Comparison of ENCODE assay signal across 5 fruit fly cellular contexts in genomic region chrX:2298708-2299370, dm6.
TF ChIP-seq lines count a peak whose summit lies in the region.

No protein-coding gene starts in this region.

- peak; percentile 4 for TF ChIP-seq CTCF in whole organism, embryonic (GFP tag; optimal IDR thresholded peaks at IDR 0.05; lab: Kevin White, UChicago)

TF ChIP-seq in whole organism, adult, 20 proteins besides CTCF, POLR2A, EP300 and RAD21:
- TF ChIP-seq CG7101 (tag; optimal IDR thresholded peaks at IDR 0.05; lab: Kevin White, UChicago) (peak; percentile 64), CG1620 (GFP tag; optimal IDR thresholded peaks at IDR 0.05; lab: Kevin White, UChicago) (no peak), bab1 (GFP tag; optimal IDR thresholded peaks at IDR 0.05; lab: Kevin White, UChicago) (peak; percentile 85), Clk (GFP tag; optimal IDR thresholded peaks at IDR 0.05; lab: Kevin White, UChicago) (no peak), Mnt (GFP tag; optimal IDR thresholded peaks at IDR 0.05; lab: Kevin White, UChicago) (peak; percentile 18), tj (GFP tag; optimal IDR thresholded peaks at IDR 0.05; lab: Kevin White, UChicago) (no peak), pad (GFP tag; optimal IDR thresholded peaks at IDR 0.05; lab: Kevin White, UChicago) (peak; percentile 31), cnc (optimal IDR thresholded peaks at IDR 0.05; lab: Kevin White, UChicago) (no peak), CG12768 (GFP tag; optimal IDR thresholded peaks at IDR 0.05; lab: Kevin White, UChicago) (no peak), CG14711 (tag; optimal IDR thresholded peaks at IDR 0.05; lab: Kevin White, UChicago) (peak; percentile 66)
TF ChIP-seq in whole organism, adult: peak in this region for 5.

TF ChIP-seq in whole organism, embryonic, 481 proteins besides CTCF, POLR2A, EP300 and RAD21 (continues in another document):
- TF ChIP-seq CG10543 (GFP tag; optimal IDR thresholded peaks at IDR 0.05; lab: Kevin White, UChicago) (no peak), CG14710 (tag; optimal IDR thresholded peaks at IDR 0.05; lab: Kevin White, UChicago) (peak; percentile 83), z (GFP tag; IDR thresholded peaks at IDR 0.05; lab: Robert Waterston, UW) (peak; percentile 49; the same call in 1 of the 3 replicates), Ets65A (GFP tag; lab: Kevin White, UChicago) (peak; percentile 92), Hsf (GFP tag; optimal IDR thresholded peaks at IDR 0.05; lab: Kevin White, UChicago) (peak; percentile 88), HHEX (GFP tag; optimal IDR thresholded peaks at IDR 0.05; lab: Kevin White, UChicago) (peak; percentile 64), pfk (GFP tag; optimal IDR thresholded peaks at IDR 0.05; lab: Kevin White, UChicago) (no peak), pum (GFP tag; optimal IDR thresholded peaks at IDR 0.05; lab: Kevin White, UChicago) (peak; percentile 77), CG4707 (GFP tag; optimal IDR thresholded peaks at IDR 0.05; lab: Kevin White, UChicago) (peak; percentile 79), CG11695 (GFP tag; IDR thresholded peaks at IDR 0.05; lab: Robert Waterston, UW) (peak; percentile 82), CG12236 (GFP tag; optimal IDR thresholded peaks at IDR 0.05; lab: Kevin White, UChicago) (peak; percentile 78), CG34224 (GFP tag; IDR thresholded peaks at IDR 0.05; lab: Robert Waterston, UW; ENCODE audit: partially characterized antibody) (no peak), cwo (GFP tag; optimal IDR thresholded peaks at IDR 0.05; lab: Kevin White, UChicago) (peak; percentile 40), mam (GFP tag; optimal IDR thresholded peaks at IDR 0.05; lab: Kevin White, UChicago) (peak; percentile 61), Mes4 (GFP tag; optimal IDR thresholded peaks at IDR 0.05; lab: Kevin White, UChicago) (peak; percentile 88), Dek (tag; optimal IDR thresholded peaks at IDR 0.05; lab: Kevin White, UChicago) (peak; percentile 43), CG9727 (GFP tag; optimal IDR thresholded peaks at IDR 0.05; lab: Kevin White, UChicago) (peak; percentile 83), Eip74EF (GFP tag; optimal IDR thresholded peaks at IDR 0.05; lab: Kevin White, UChicago) (peak in 1 of 2 experiments; percentile 82), Aef1 (GFP tag; IDR thresholded peaks at IDR 0.05; lab: Robert Waterston, UW) (peak; percentile 52; the same call in 2 of the 3 replicates), CG3995 (GFP tag; optimal IDR thresholded peaks at IDR 0.05; lab: Kevin White, UChicago) (no peak)

TF ChIP-seq in whole organism, prepupa, 60 proteins besides CTCF, POLR2A, EP300 and RAD21 (continues in another document):
- peak; percentile 95 for TF ChIP-seq ss (GFP tag; optimal IDR thresholded peaks at IDR 0.05; lab: Kevin White, UChicago)
- TF ChIP-seq OdsH (GFP tag; optimal IDR thresholded peaks at IDR 0.05; lab: Kevin White, UChicago) = peak; percentile 89
- peak; percentile 95 for TF ChIP-seq Eip75B (GFP tag; optimal IDR thresholded peaks at IDR 0.05; lab: Kevin White, UChicago)
- TF ChIP-seq lz (GFP tag; optimal IDR thresholded peaks at IDR 0.05; lab: Kevin White, UChicago) = peak; percentile 92
- peak; percentile 94 for TF ChIP-seq esn (GFP tag; optimal IDR thresholded peaks at IDR 0.05; lab: Kevin White, UChicago)
- TF ChIP-seq CG6163 (GFP tag; IDR thresholded peaks at IDR 0.05; lab: Robert Waterston, UW) = peak; percentile 97
- TF ChIP-seq CG11902 (GFP tag; optimal IDR thresholded peaks at IDR 0.05; lab: Kevin White, UChicago) = peak; percentile 76
- TF ChIP-seq achi (GFP tag; optimal IDR thresholded peaks at IDR 0.05; lab: Kevin White, UChicago) = peak; percentile 87
- peak; percentile 86 for TF ChIP-seq CG8319 (GFP tag; optimal IDR thresholded peaks at IDR 0.05; lab: Kevin White, UChicago)
- TF ChIP-seq CG9139 (GFP tag; optimal IDR thresholded peaks at IDR 0.05; lab: Kevin White, UChicago) = peak; percentile 83
- TF ChIP-seq Met (GFP tag; optimal IDR thresholded peaks at IDR 0.05; lab: Kevin White, UChicago) = peak; percentile 92
- peak; percentile 94 for TF ChIP-seq cyc (GFP tag; optimal IDR thresholded peaks at IDR 0.05; lab: Kevin White, UChicago)
- TF ChIP-seq CG8632 (GFP tag; optimal IDR thresholded peaks at IDR 0.05; lab: Kevin White, UChicago) = peak; percentile 91
- peak; percentile 77 for TF ChIP-seq Blimp-1 (GFP tag; optimal IDR thresholded peaks at IDR 0.05; lab: Kevin White, UChicago)
- TF ChIP-seq CG3919 (GFP tag; optimal IDR thresholded peaks at IDR 0.05; lab: Kevin White, UChicago) = peak; percentile 95
- TF ChIP-seq Sox14 (GFP tag; optimal IDR thresholded peaks at IDR 0.05; lab: Kevin White, UChicago) = peak; percentile 92
- TF ChIP-seq topi (GFP tag; optimal IDR thresholded peaks at IDR 0.05; lab: Kevin White, UChicago) = peak; percentile 96
- TF ChIP-seq CG31627 (GFP tag; optimal IDR thresholded peaks at IDR 0.05; lab: Kevin White, UChicago) = peak; percentile 86
- TF ChIP-seq fd85E (GFP tag; optimal IDR thresholded peaks at IDR 0.05; lab: Kevin White, UChicago) = peak; percentile 87
- TF ChIP-seq acj6 (GFP tag; optimal IDR thresholded peaks at IDR 0.05; lab: Kevin White, UChicago) = peak; percentile 90
- TF ChIP-seq CG32006 (GFP tag; optimal IDR thresholded peaks at IDR 0.05; lab: Kevin White, UChicago) = peak; percentile 84

TF ChIP-seq in whole organism, pupa, 21 proteins besides CTCF, POLR2A, EP300 and RAD21:
- TF ChIP-seq D1 (tag; optimal IDR thresholded peaks at IDR 0.05; lab: Kevin White, UChicago) (peak; percentile 79), CG8301 (tag; optimal IDR thresholded peaks at IDR 0.05; lab: Kevin White, UChicago) (peak; percentile 86), Pif1A (GFP tag; optimal IDR thresholded peaks at IDR 0.05; lab: Kevin White, UChicago) (peak; percentile 96), CG10348 (GFP tag; IDR thresholded peaks at IDR 0.05; lab: Robert Waterston, UW) (no peak), EcR (GFP tag; optimal IDR thresholded peaks at IDR 0.05; lab: Kevin White, UChicago) (peak; percentile 66), CG9948 (tag; optimal IDR thresholded peaks at IDR 0.05; lab: Kevin White, UChicago) (peak; percentile 81), CG12605 (GFP tag; IDR thresholded peaks at IDR 0.05; lab: Robert Waterston, UW) (peak; percentile 94), fd96Ca (GFP tag; IDR thresholded peaks at IDR 0.05; lab: Robert Waterston, UW) (peak; percentile 95), CG17806 (tag; optimal IDR thresholded peaks at IDR 0.05; lab: Kevin White, UChicago) (peak; percentile 91), Snoo (tag; optimal IDR thresholded peaks at IDR 0.05; lab: Kevin White, UChicago) (peak; percentile 89), CG4496 (GFP tag; IDR thresholded peaks at IDR 0.05; lab: Robert Waterston, UW) (peak; percentile 97), CG15710 (tag; optimal IDR thresholded peaks at IDR 0.05; lab: Kevin White, UChicago) (peak; percentile 93), CG34367 (tag; optimal IDR thresholded peaks at IDR 0.05; lab: Kevin White, UChicago) (peak; percentile 95), CG13204 (GFP tag; optimal IDR thresholded peaks at IDR 0.05; lab: Kevin White, UChicago) (peak; percentile 84), CG32121 (GFP tag; IDR thresholded peaks at IDR 0.05; lab: Robert Waterston, UW) (peak; percentile 89), rn (GFP tag; IDR thresholded peaks at IDR 0.05; lab: Robert Waterston, UW) (peak; percentile 72), CG14655 (GFP tag; optimal IDR thresholded peaks at IDR 0.05; lab: Kevin White, UChicago) (peak; percentile 88), Pif1B (GFP tag; optimal IDR thresholded peaks at IDR 0.05; lab: Kevin White, UChicago) (peak; percentile 97), Ets98B (GFP tag; IDR thresholded peaks at IDR 0.05; lab: Robert Waterston, UW) (peak; percentile 94), gl (tag; optimal IDR thresholded peaks at IDR 0.05; lab: Kevin White, UChicago) (peak; percentile 89), CG8159 (tag; optimal IDR thresholded peaks at IDR 0.05; lab: Kevin White, UChicago) (peak; percentile 90)

TF ChIP-seq in whole organism, wandering third instar larva, 38 proteins besides CTCF, POLR2A, EP300 and RAD21 (continues in another document):
- peak; percentile 91 for TF ChIP-seq HLH106 (tag; optimal IDR thresholded peaks at IDR 0.05; lab: Kevin White, UChicago)
- peak; percentile 88 for TF ChIP-seq CG32264 (GFP tag; optimal IDR thresholded peaks at IDR 0.05; lab: Kevin White, UChicago)
- TF ChIP-seq woc (GFP tag; optimal IDR thresholded peaks at IDR 0.05; lab: Kevin White, UChicago) = peak; percentile 95
- TF ChIP-seq Vsx2 (GFP tag; optimal IDR thresholded peaks at IDR 0.05; lab: Kevin White, UChicago; ENCODE audit: partially characterized antibody) = no peak
- TF ChIP-seq Myc (optimal IDR thresholded peaks at IDR 0.05; lab: Kevin White, UChicago) = no peak
- TF ChIP-seq ey (GFP tag; optimal IDR thresholded peaks at IDR 0.05; lab: Kevin White, UChicago) = peak; percentile 91
- TF ChIP-seq Abd-B (GFP tag; optimal IDR thresholded peaks at IDR 0.05; lab: Kevin White, UChicago) = no peak
- peak; percentile 31 for TF ChIP-seq dsf (GFP tag; optimal IDR thresholded peaks at IDR 0.05; lab: Kevin White, UChicago; ENCODE audit: borderline replicate concordance)
- no peak for TF ChIP-seq Hr78 (GFP tag; optimal IDR thresholded peaks at IDR 0.05; lab: Kevin White, UChicago)
- TF ChIP-seq Rel (GFP tag; optimal IDR thresholded peaks at IDR 0.05; lab: Kevin White, UChicago) = peak; percentile 77
- TF ChIP-seq Rel (tag; optimal IDR thresholded peaks at IDR 0.05; lab: Kevin White, UChicago) = peak; percentile 50
- TF ChIP-seq Mio (GFP tag; optimal IDR thresholded peaks at IDR 0.05; lab: Kevin White, UChicago) = no peak
- TF ChIP-seq Jra (GFP tag; optimal IDR thresholded peaks at IDR 0.05; lab: Kevin White, UChicago) = peak; percentile 72
- peak; percentile 17 for TF ChIP-seq GATAd (GFP tag; optimal IDR thresholded peaks at IDR 0.05; lab: Kevin White, UChicago)
- TF ChIP-seq sage (GFP tag; optimal IDR thresholded peaks at IDR 0.05; lab: Kevin White, UChicago) = peak; percentile 89
- TF ChIP-seq Hnf4 (GFP tag; optimal IDR thresholded peaks at IDR 0.05; lab: Kevin White, UChicago) = peak; percentile 90
- no peak for TF ChIP-seq Dfd (GFP tag; optimal IDR thresholded peaks at IDR 0.05; lab: Kevin White, UChicago)
- peak; percentile 87 for TF ChIP-seq psq (GFP tag; optimal IDR thresholded peaks at IDR 0.05; lab: Kevin White, UChicago)
- peak; percentile 93 for TF ChIP-seq rgr (GFP tag; optimal IDR thresholded peaks at IDR 0.05; lab: Kevin White, UChicago)
- no peak for TF ChIP-seq Dif (GFP tag; optimal IDR thresholded peaks at IDR 0.05; lab: Kevin White, UChicago; ENCODE audit: partially characterized antibody)
- peak; percentile 69 for TF ChIP-seq sv (GFP tag; optimal IDR thresholded peaks at IDR 0.05; lab: Kevin White, UChicago)
- TF ChIP-seq br (GFP tag; optimal IDR thresholded peaks at IDR 0.05; lab: Kevin White, UChicago) = peak; percentile 92
- no peak for TF ChIP-seq lola (GFP tag; optimal IDR thresholded peaks at IDR 0.05; lab: Kevin White, UChicago)
- TF ChIP-seq CrebA (GFP tag; optimal IDR thresholded peaks at IDR 0.05; lab: Kevin White, UChicago; ENCODE audit: borderline replicate concordance) = no peak
- TF ChIP-seq jim (GFP tag; optimal IDR thresholded peaks at IDR 0.05; lab: Kevin White, UChicago) = no peak
- TF ChIP-seq OdsH (GFP tag; optimal IDR thresholded peaks at IDR 0.05; lab: Kevin White, UChicago) = peak; percentile 91
- peak; percentile 76 for TF ChIP-seq CG9705 (GFP tag; optimal IDR thresholded peaks at IDR 0.05; lab: Kevin White, UChicago)
